Fruit fly (Drosophila melanogaster) whole organism, prepupa: Measurements from ENCODE around the gene CG31313.
A peak's percentile ranks its signal among the peaks of the same experiment; 100 is the strongest.

Source experiments
- CG10669 ChIP-seq: fragments of 200-800 bp; sonication (Bioruptor generic); optimal IDR thresholded peaks from 3 replicates; lab custom pipeline; 2018; ENCODE audit warnings: missing biosample characterization, mild to moderate bottlenecking, missing genetic modification characterization, moderate library complexity
- CG11294 ChIP-seq: fragments of 200-800 bp; sonication (Bioruptor generic); IDR thresholded peaks from 2 replicates; pipeline ENCODE4 v1.3.6; 2022; ENCODE audit warnings: missing biosample characterization, missing genetic modification characterization
- CG11762 ChIP-seq: fragments of 200-800 bp; sonication (Bioruptor generic); optimal IDR thresholded peaks from 3 replicates; lab custom pipeline; 2016; ENCODE audit warnings: missing biosample characterization, missing genetic modification characterization; ENCODE audit not compliant: insufficient read depth
- CG15336 ChIP-seq: fragments of 200-800 bp; sonication (Bioruptor generic); IDR thresholded peaks from 2 replicates; pipeline ENCODE4 v1.3.6; 2022; ENCODE audit warnings: missing biosample characterization, missing genetic modification characterization
- CG16779 ChIP-seq: fragments of 200-800 bp; sonication (Bioruptor generic); optimal IDR thresholded peaks from 3 replicates; lab custom pipeline; 2017; ENCODE audit warnings: missing biosample characterization, mild to moderate bottlenecking, missing genetic modification characterization
- CG3032 ChIP-seq: fragments of 200-800 bp; optimal IDR thresholded peaks from 2 replicates; lab custom pipeline; 2019; ENCODE audit warnings: missing biosample characterization, mild to moderate bottlenecking, missing genetic modification characterization, moderate library complexity
- CG31627 ChIP-seq: fragments of 200-800 bp; sonication (Bioruptor generic); optimal IDR thresholded peaks from 3 replicates; lab custom pipeline; 2016; ENCODE audit warnings: missing biosample characterization, missing genetic modification characterization
- CG34406 ChIP-seq: fragments of 200-800 bp; sonication (Bioruptor generic); optimal IDR thresholded peaks from 3 replicates; lab custom pipeline; 2016; ENCODE audit warnings: missing biosample characterization, missing genetic modification characterization
- CG3919 ChIP-seq: fragments of 200-800 bp; sonication (Bioruptor generic); optimal IDR thresholded peaks from 3 replicates; lab custom pipeline; 2016; ENCODE audit warnings: missing biosample characterization, missing genetic modification characterization
- CG4318 ChIP-seq: fragments of 200-800 bp; sonication (Bioruptor generic); optimal IDR thresholded peaks from 3 replicates; lab custom pipeline; 2017; ENCODE audit warnings: missing biosample characterization, mild to moderate bottlenecking, missing genetic modification characterization
- CG6276 ChIP-seq: fragments of 200-800 bp; sonication (Bioruptor generic); optimal IDR thresholded peaks from 2 replicates; lab custom pipeline; 2017; ENCODE audit warnings: missing biosample characterization, mild to moderate bottlenecking, missing genetic modification characterization
- CG6792 ChIP-seq: fragments of 200-800 bp; sonication (Bioruptor generic); optimal IDR thresholded peaks from 3 replicates; lab custom pipeline; 2016; ENCODE audit warnings: missing biosample characterization, missing genetic modification characterization
- CG6808 ChIP-seq: fragments of 200-800 bp; sonication (Bioruptor generic); optimal IDR thresholded peaks from 3 replicates; lab custom pipeline; 2017; ENCODE audit warnings: missing biosample characterization, missing genetic modification characterization, mild to moderate bottlenecking, moderate library complexity, missing genetic modification reagents
- CG8119 ChIP-seq: fragments of 200-800 bp; sonication (Bioruptor generic); IDR thresholded peaks from 3 replicates; pipeline ENCODE4 v1.3.6; 2022; ENCODE audit warnings: missing biosample characterization, missing genetic modification characterization
- CG8319 ChIP-seq: fragments of 200-800 bp; sonication (Bioruptor generic); optimal IDR thresholded peaks from 3 replicates; lab custom pipeline; 2016; ENCODE audit warnings: missing biosample characterization, missing genetic modification characterization
- CG8632 ChIP-seq: fragments of 200-800 bp; sonication (Bioruptor generic); optimal IDR thresholded peaks from 3 replicates; lab custom pipeline; 2016; ENCODE audit warnings: missing biosample characterization, missing genetic modification characterization
- CG9139 ChIP-seq: fragments of 200-800 bp; sonication (Bioruptor generic); optimal IDR thresholded peaks from 3 replicates; lab custom pipeline; 2017; ENCODE audit warnings: missing biosample characterization, mild to moderate bottlenecking, missing genetic modification characterization
- Eip75B ChIP-seq: fragments of 200-800 bp; sonication (Bioruptor generic); optimal IDR thresholded peaks from 3 replicates; lab custom pipeline; 2016; ENCODE audit warnings: missing biosample characterization, missing genetic modification characterization
- Eip78C ChIP-seq: fragments of 200-800 bp; sonication (Bioruptor generic); peaks from one replicate; lab custom pipeline; 2016; ENCODE audit warnings: missing biosample characterization, missing genetic modification characterization
- Eip93F ChIP-seq: fragments of 200-800 bp; sonication (Bioruptor generic); optimal IDR thresholded peaks from 2 replicates; lab custom pipeline; 2016; ENCODE audit warnings: missing biosample characterization, mild to moderate bottlenecking, missing genetic modification characterization
- Ets96B ChIP-seq: fragments of 200-800 bp; optimal IDR thresholded peaks from 2 replicates; lab custom pipeline; 2019; ENCODE audit warnings: missing biosample characterization, mild to moderate bottlenecking, missing genetic modification characterization, moderate library complexity
- Hr38 ChIP-seq: sonication (Bioruptor generic); optimal IDR thresholded peaks from 2 replicates; lab custom pipeline; 2016; ENCODE audit warnings: missing biosample characterization, missing genetic modification characterization
- Hr39 ChIP-seq: fragments of 200-800 bp; sonication (Bioruptor generic); optimal IDR thresholded peaks from 2 replicates; lab custom pipeline; 2016; ENCODE audit warnings: missing biosample characterization, missing genetic modification characterization
- Hr4 ChIP-seq: fragments of 200-800 bp; sonication (Bioruptor generic); optimal IDR thresholded peaks from 3 replicates; lab custom pipeline; 2016; ENCODE audit warnings: missing biosample characterization, missing genetic modification characterization
- Lpt ChIP-seq: fragments of 200-800 bp; sonication (Bioruptor generic); optimal IDR thresholded peaks from 3 replicates; lab custom pipeline; 2016; ENCODE audit warnings: missing biosample characterization, missing genetic modification characterization
- OdsH ChIP-seq: fragments of 200-800 bp; sonication (Bioruptor generic); optimal IDR thresholded peaks from 3 replicates; lab custom pipeline; 2016; ENCODE audit warnings: missing biosample characterization, missing genetic modification characterization
- Smox ChIP-seq: fragments of 200-800 bp; sonication (Bioruptor generic); optimal IDR thresholded peaks from 3 replicates; lab custom pipeline; 2016; ENCODE audit warnings: missing biosample characterization, missing genetic modification characterization
- Sox102F ChIP-seq: fragments of 200-800 bp; sonication (Bioruptor generic); optimal IDR thresholded peaks from 2 replicates; lab custom pipeline; 2016; ENCODE audit warnings: missing biosample characterization, mild to moderate bottlenecking, missing genetic modification characterization
- Sox14 ChIP-seq: fragments of 200-800 bp; sonication (Bioruptor generic); optimal IDR thresholded peaks from 3 replicates; lab custom pipeline; 2016; ENCODE audit warnings: missing biosample characterization, missing genetic modification characterization
- Sox15 ChIP-seq: fragments of 200-800 bp; sonication (Bioruptor generic); optimal IDR thresholded peaks from 3 replicates; lab custom pipeline; 2016; ENCODE audit warnings: missing biosample characterization, missing genetic modification characterization
- achi ChIP-seq: fragments of 200-800 bp; sonication (Bioruptor generic); optimal IDR thresholded peaks from 3 replicates; lab custom pipeline; 2016; ENCODE audit warnings: missing biosample characterization, missing genetic modification characterization
- cyc ChIP-seq: fragments of 200-800 bp; sonication (Bioruptor generic); optimal IDR thresholded peaks from 3 replicates; lab custom pipeline; 2016; ENCODE audit warnings: missing biosample characterization, missing genetic modification characterization
- dac ChIP-seq: fragments of 200-800 bp; sonication (Bioruptor generic); optimal IDR thresholded peaks from 2 replicates; lab custom pipeline; 2017; ENCODE audit warnings: missing biosample characterization, mild to moderate bottlenecking, missing genetic modification characterization
- dsx ChIP-seq: fragments of 200-800 bp; optimal IDR thresholded peaks from 3 replicates; lab custom pipeline; 2019; ENCODE audit warnings: missing biosample characterization, mild to moderate bottlenecking, missing genetic modification characterization, moderate library complexity; ENCODE audit not compliant: poor library complexity, severe bottlenecking
- eg ChIP-seq: fragments of 200-800 bp; sonication (Bioruptor generic); IDR thresholded peaks from 3 replicates; pipeline ENCODE4 v1.3.6; 2022; ENCODE audit warnings: missing biosample characterization, missing genetic modification characterization
- esn ChIP-seq: fragments of 200-800 bp; sonication (Bioruptor generic); optimal IDR thresholded peaks from 2 replicates; lab custom pipeline; 2016; ENCODE audit warnings: missing biosample characterization, mild to moderate bottlenecking, missing genetic modification characterization, moderate library complexity
- fd59A ChIP-seq: fragments of 200-800 bp; sonication (Bioruptor generic); optimal IDR thresholded peaks from 2 replicates; lab custom pipeline; 2017; ENCODE audit warnings: missing biosample characterization, mild to moderate bottlenecking, missing genetic modification characterization, missing genetic modification reagents
- fkh ChIP-seq: fragments of 200-800 bp; sonication (Bioruptor generic); optimal IDR thresholded peaks from 3 replicates; lab custom pipeline; 2017; ENCODE audit warnings: missing biosample characterization, mild to moderate bottlenecking, missing genetic modification characterization, moderate library complexity
- lz ChIP-seq: fragments of 200-800 bp; sonication (Bioruptor generic); optimal IDR thresholded peaks from 3 replicates; lab custom pipeline; 2016; ENCODE audit warnings: missing biosample characterization, missing genetic modification characterization
- net ChIP-seq: fragments of 200-800 bp; sonication (Bioruptor generic); optimal IDR thresholded peaks from 3 replicates; lab custom pipeline; 2016; ENCODE audit warnings: missing biosample characterization, missing genetic modification characterization
- pdm3 ChIP-seq: fragments of 200-800 bp; sonication (Bioruptor generic); optimal IDR thresholded peaks from 3 replicates; lab custom pipeline; 2016; ENCODE audit warnings: missing biosample characterization, missing genetic modification characterization
- salr ChIP-seq, 2 experiments: fragments of 200-800 bp; sonication (Bioruptor generic); optimal IDR thresholded peaks; 3 replicates each; lab custom pipeline; 2016 to 2018; ENCODE audit warnings: missing biosample characterization in 2 of 2, missing genetic modification characterization in 2 of 2, mild to moderate bottlenecking in 1 of 2
- spab ChIP-seq: fragments of 200-800 bp; sonication (Bioruptor generic); optimal IDR thresholded peaks from 2 replicates; lab custom pipeline; 2017; ENCODE audit warnings: missing biosample characterization, mild to moderate bottlenecking, missing genetic modification characterization, missing genetic modification reagents
- ss ChIP-seq, 2 experiments: fragments of 200-800 bp; sonication (Bioruptor generic); optimal IDR thresholded peaks; 2 replicates in 1 of 2; 3 replicates in 1 of 2; lab custom pipeline; 2017 to 2018; ENCODE audit warnings: mild to moderate bottlenecking in 2 of 2, missing biosample characterization in 2 of 2, missing genetic modification characterization in 2 of 2, moderate library complexity in 1 of 2
- svp ChIP-seq: fragments of 200-800 bp; sonication (Bioruptor generic); peaks from one replicate; lab custom pipeline; 2016; ENCODE audit warnings: missing biosample characterization, missing genetic modification characterization
- topi ChIP-seq: fragments of 200-800 bp; sonication (Bioruptor generic); optimal IDR thresholded peaks from 3 replicates; lab custom pipeline; 2016; ENCODE audit warnings: missing biosample characterization, missing genetic modification characterization
- vri ChIP-seq: fragments of 200-800 bp; sonication (Bioruptor generic); optimal IDR thresholded peaks from 3 replicates; lab custom pipeline; 2016; ENCODE audit warnings: missing biosample characterization, mild to moderate bottlenecking, missing genetic modification characterization

The CG31313 gene

DNA sequence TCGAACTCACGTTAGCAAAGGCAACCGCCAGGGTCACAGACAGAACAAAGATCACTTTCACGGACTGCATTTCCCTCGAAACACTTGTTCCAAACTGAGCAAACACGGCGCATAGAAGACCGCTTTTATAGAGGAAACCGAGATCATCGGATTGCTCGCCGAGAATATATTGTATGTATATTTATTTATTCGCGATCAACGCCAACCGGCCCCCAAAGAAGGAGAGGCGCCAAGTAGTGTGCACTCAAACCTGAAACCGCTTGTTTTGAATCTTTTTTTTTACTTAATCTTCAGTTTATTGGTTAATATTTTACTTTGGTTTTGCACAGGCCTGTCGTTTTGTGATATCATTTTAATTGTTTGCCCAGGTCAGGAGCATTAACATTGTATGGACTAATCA, at the start of gene CG31313:
Gene CG31313, minus strand, starts transcription at position 101 of the 400 bp plus-strand sequence.
- TF ChIP-seq vri (GFP tag; lab: Kevin White, UChicago) (peak; percentile 3), Eip78C (peak; percentile 23), CG3919 (GFP tag; lab: Kevin White, UChicago) (no peak), OdsH (GFP tag; lab: Kevin White, UChicago) (no peak)

- TF ChIP-seq Sox14 (no peak), Hr38 (no peak), pdm3 (peak; percentile 33), CG10669 (GFP tag; lab: Kevin White, UChicago) (peak; percentile 3), eg (peak; percentile 51; the same call in 1 of the 3 replicates), lz (GFP tag; lab: Kevin White, UChicago) (no peak), OdsH (GFP tag; lab: Kevin White, UChicago) (peak; percentile 73), Eip75B (GFP tag; lab: Kevin White, UChicago) (peak; percentile 9), Eip78C (peak; percentile 79), topi (GFP tag; lab: Kevin White, UChicago) (no peak), CG6792 (GFP tag; lab: Kevin White, UChicago) (peak; percentile 17), CG34406 (peak; percentile 68), CG4318 (GFP tag; lab: Kevin White, UChicago) (peak; percentile 37), achi (GFP tag; lab: Kevin White, UChicago) (peak; percentile 71), CG3032 (tag; lab: Kevin White, UChicago) (peak; percentile 54), spab (no peak), dsx (GFP tag; lab: Kevin White, UChicago) (peak; percentile 27), CG8119 (peak; percentile 79), Hr4 (GFP tag; lab: Kevin White, UChicago) (peak; percentile 55), esn (GFP tag; lab: Kevin White, UChicago) (peak; percentile 51), CG8632 (peak; percentile 47), Eip93F (no peak), CG9139 (GFP tag; lab: Kevin White, UChicago) (peak; percentile 48), CG15336 (peak; percentile 74), Sox102F (GFP tag; lab: Kevin White, UChicago) (peak; percentile 19), fd59A (GFP tag; lab: Kevin White, UChicago) (peak; percentile 20), ss (GFP tag; optimal IDR thresholded peaks at IDR 0.05; lab: Kevin White, UChicago) (peak in 1 of 2 experiments; percentile 60), CG11294 (GFP tag; lab: Robert Waterston, UW) (peak; percentile 35; the same call in 1 of the 2 replicates), cyc (GFP tag; lab: Kevin White, UChicago) (no peak), Ets96B (tag; lab: Kevin White, UChicago) (peak; percentile 67), Smox (peak; percentile 39), Sox15 (peak; percentile 46), vri (GFP tag; lab: Kevin White, UChicago) (peak; percentile 42), Hr39 (GFP tag; lab: Kevin White, UChicago) (peak; percentile 18), Lpt (no peak), net (GFP tag; lab: Kevin White, UChicago) (peak; percentile 65), CG6276 (peak; percentile 31), CG31627 (GFP tag; lab: Kevin White, UChicago) (peak; percentile 16), CG8319 (no peak), fkh (GFP tag; lab: Kevin White, UChicago) (peak; percentile 63), CG6808 (GFP tag; lab: Kevin White, UChicago) (peak; percentile 9), salr (GFP tag; optimal IDR thresholded peaks at IDR 0.05; lab: Kevin White, UChicago) (peak; percentile 5 to 53), CG11762 (GFP tag; lab: Kevin White, UChicago) (no peak), dac (no peak), CG16779 (tag; lab: Kevin White, UChicago) (peak; percentile 3), svp (GFP tag; lab: Kevin White, UChicago) (peak; percentile 50)
These were observed 41.9 kb upstream of the CG31313 start, which contains the start of gene CG14853 for dm6 chr3R:14608892-14609692. TSS of gene CG14853 (plus strand) at chr3R:14609642.
